Worm (Caenorhabditis elegans): ENCODE results near the gene F07G11.4.

Gene F07G11.4

DNA sequence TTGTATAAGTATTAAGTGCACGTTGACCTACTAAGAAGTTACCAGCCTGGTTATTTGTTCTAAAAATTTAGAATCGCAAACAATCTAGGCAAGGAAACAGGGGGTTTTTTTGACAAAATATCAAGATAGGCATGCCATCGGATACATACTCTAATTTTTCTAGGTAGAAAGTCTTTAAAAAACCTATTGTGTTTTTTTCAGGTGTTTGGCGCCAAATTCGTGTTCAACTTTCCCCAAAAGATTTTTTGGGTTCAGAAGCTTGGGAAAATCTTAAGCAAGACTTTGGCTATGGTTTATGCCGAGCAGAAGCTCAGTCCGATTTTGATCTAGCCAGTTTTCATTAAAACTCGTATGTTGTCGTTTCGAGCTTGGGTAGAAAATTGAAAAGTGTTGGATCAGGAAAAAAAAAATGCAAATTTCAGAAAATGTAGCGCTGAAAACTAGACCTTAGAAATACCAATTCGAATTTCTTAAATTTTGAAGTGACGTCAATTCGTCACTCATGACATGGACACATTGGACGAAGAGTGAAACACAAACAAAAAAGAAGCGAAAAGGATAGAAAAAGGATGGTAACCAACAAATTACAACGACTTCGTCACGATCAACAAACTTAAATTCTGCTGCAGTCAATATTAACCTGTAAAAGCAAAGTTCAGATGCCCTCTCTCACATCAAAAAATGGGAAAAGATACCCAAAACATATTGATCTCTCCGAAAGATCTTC is 46.8 kb downstream of the F07G11.4 start:
- TF ChIP-seq C06A6.2 (GFP tag; conservative IDR thresholded peaks at IDR 0.05): no peak

DNA sequence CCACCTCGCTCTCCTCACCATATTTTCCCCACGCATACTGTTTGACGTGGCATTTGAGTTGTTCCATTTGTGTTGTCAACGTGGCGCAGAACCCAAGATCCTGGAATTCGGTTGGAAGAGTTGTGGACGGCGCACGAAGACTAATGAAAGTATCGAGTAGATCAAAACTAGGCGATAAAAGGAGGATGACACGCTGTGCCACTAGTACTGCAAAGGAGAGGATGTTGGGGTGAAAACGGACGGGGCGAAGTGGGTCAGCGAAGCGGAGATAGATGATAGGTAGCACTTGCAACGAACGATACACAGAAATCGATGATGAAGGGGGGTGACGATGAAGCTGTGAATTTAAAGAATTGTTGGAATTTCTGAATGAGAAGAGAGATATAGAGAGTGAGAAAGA is 48.2 kb downstream of the F07G11.4 start, which contains the start of gene C05C8.7:
Gene C05C8.7, minus strand, starts transcription at position 100 of the 400 bp plus-strand sequence.
- TF ChIP-seq somi-1 (GFP tag; optimal IDR thresholded peaks at IDR 0.05) (no peak), gei-17 (GFP tag; optimal IDR thresholded peaks at IDR 0.05) (no peak)
